Worm (Caenorhabditis elegans): ENCODE results near the gene elpc-4.

elpc-4 gene

ce11 chrIV:8044574-8044973, 27.8 kb downstream of the elpc-4 start, which contains the start of gene nhr-258:
TSS of gene nhr-258 (plus strand) at chrIV:8044938.
- no peak for TF ChIP-seq sea-1 (GFP tag; conservative IDR thresholded peaks at IDR 0.05)

ce11 chrIV:8048083-8048482, 31.3 kb downstream of the elpc-4 start:
- no peak for TF ChIP-seq sea-1 (GFP tag; conservative IDR thresholded peaks at IDR 0.05)
- no peak for TF ChIP-seq ceh-36 (tag; optimal IDR thresholded peaks at IDR 0.05)
- TF ChIP-seq ets-7 (tag; optimal IDR thresholded peaks at IDR 0.05): no peak
- TF ChIP-seq tbx-11 (GFP tag; IDR thresholded peaks at IDR 0.05): no peak
- TF ChIP-seq hmbx-1 (tag; optimal IDR thresholded peaks at IDR 0.05): no peak
- TF ChIP-seq hnd-1 (tag; optimal IDR thresholded peaks at IDR 0.05): no peak
- TF ChIP-seq scrt-1 (GFP tag; IDR thresholded peaks at IDR 0.05): no peak
- no peak for TF ChIP-seq ama-1 (optimal IDR thresholded peaks at IDR 0.05)
- TF ChIP-seq pes-1 (GFP tag; IDR thresholded peaks at IDR 0.05): no peak
- TF ChIP-seq tbx-37 (GFP tag; conservative IDR thresholded peaks at IDR 0.05): no peak
- TF ChIP-seq B0310.2 (tag; optimal IDR thresholded peaks at IDR 0.05): no peak

- TF ChIP-seq F13C5.2 (tag; optimal IDR thresholded peaks at IDR 0.05) (no peak), pes-1 (GFP tag; IDR thresholded peaks at IDR 0.05) (no peak), ceh-36 (tag; optimal IDR thresholded peaks at IDR 0.05) (no peak), ceh-13 (GFP tag; optimal IDR thresholded peaks at IDR 0.05) (no peak), sea-1 (GFP tag; conservative IDR thresholded peaks at IDR 0.05) (no peak), tra-4 (tag; optimal IDR thresholded peaks at IDR 0.05) (no peak), B0310.2 (tag; optimal IDR thresholded peaks at IDR 0.05) (no peak), tbx-37 (GFP tag; conservative IDR thresholded peaks at IDR 0.05) (no peak), flt-1 (GFP tag; IDR thresholded peaks at IDR 0.05) (no peak), hmg-4 (GFP tag; optimal IDR thresholded peaks at IDR 0.05) (no peak), tbx-11 (GFP tag; IDR thresholded peaks at IDR 0.05) (no peak), aly-1 (tag; optimal IDR thresholded peaks at IDR 0.05) (no peak), ets-7 (tag; optimal IDR thresholded peaks at IDR 0.05) (no peak), scrt-1 (GFP tag; IDR thresholded peaks at IDR 0.05) (no peak), ama-1 (optimal IDR thresholded peaks at IDR 0.05) (no peak), hmbx-1 (tag; optimal IDR thresholded peaks at IDR 0.05) (no peak)
Measured at ce11 chrIV:8052694-8053093, 35.9 kb downstream of the elpc-4 start.

- TF ChIP-seq tbx-37 (GFP tag; conservative IDR thresholded peaks at IDR 0.05): no peak
- no peak for TF ChIP-seq tra-4 (tag; optimal IDR thresholded peaks at IDR 0.05)
- TF ChIP-seq ama-1 (optimal IDR thresholded peaks at IDR 0.05): no peak
- no peak for TF ChIP-seq tbx-11 (GFP tag; IDR thresholded peaks at IDR 0.05)
- TF ChIP-seq hnd-1 (tag; optimal IDR thresholded peaks at IDR 0.05): no peak
- TF ChIP-seq flt-1 (GFP tag; IDR thresholded peaks at IDR 0.05): no peak
- no peak for TF ChIP-seq aly-1 (tag; optimal IDR thresholded peaks at IDR 0.05)
- no peak for TF ChIP-seq pes-1 (GFP tag; IDR thresholded peaks at IDR 0.05)
- TF ChIP-seq ceh-36 (tag; optimal IDR thresholded peaks at IDR 0.05): no peak
- no peak for TF ChIP-seq B0310.2 (tag; optimal IDR thresholded peaks at IDR 0.05)
- TF ChIP-seq hmbx-1 (tag; optimal IDR thresholded peaks at IDR 0.05): no peak
- TF ChIP-seq F13C5.2 (tag; optimal IDR thresholded peaks at IDR 0.05): no peak
- no peak for TF ChIP-seq scrt-1 (GFP tag; IDR thresholded peaks at IDR 0.05)
- TF ChIP-seq hmg-4 (GFP tag; optimal IDR thresholded peaks at IDR 0.05): no peak
- no peak for TF ChIP-seq ceh-13 (GFP tag; optimal IDR thresholded peaks at IDR 0.05)
- TF ChIP-seq sea-1 (GFP tag; conservative IDR thresholded peaks at IDR 0.05): no peak
Measured at ce11 chrIV:8053955-8054354, 37.2 kb downstream of the elpc-4 start.

ce11 chrIV:8061267-8061666, 44.5 kb downstream of the elpc-4 start:
- TF ChIP-seq pes-1 (GFP tag; IDR thresholded peaks at IDR 0.05) (no peak), tbx-11 (GFP tag; IDR thresholded peaks at IDR 0.05) (no peak), ama-1 (optimal IDR thresholded peaks at IDR 0.05) (no peak), flt-1 (GFP tag; IDR thresholded peaks at IDR 0.05) (no peak), ets-7 (tag; optimal IDR thresholded peaks at IDR 0.05) (no peak), B0310.2 (tag; optimal IDR thresholded peaks at IDR 0.05) (no peak), ceh-36 (tag; optimal IDR thresholded peaks at IDR 0.05) (no peak), aly-1 (tag; optimal IDR thresholded peaks at IDR 0.05) (no peak), F13C5.2 (tag; optimal IDR thresholded peaks at IDR 0.05) (no peak)

- TF ChIP-seq aly-1 (tag; optimal IDR thresholded peaks at IDR 0.05): no peak
- TF ChIP-seq tra-4 (tag; optimal IDR thresholded peaks at IDR 0.05): no peak
- no peak for TF ChIP-seq F13C5.2 (tag; optimal IDR thresholded peaks at IDR 0.05)
- no peak for TF ChIP-seq B0310.2 (tag; optimal IDR thresholded peaks at IDR 0.05)
- TF ChIP-seq hmbx-1 (tag; optimal IDR thresholded peaks at IDR 0.05): no peak
- TF ChIP-seq hmg-4 (GFP tag; optimal IDR thresholded peaks at IDR 0.05): no peak
- no peak for TF ChIP-seq ceh-36 (tag; optimal IDR thresholded peaks at IDR 0.05)
- TF ChIP-seq sea-1 (GFP tag; conservative IDR thresholded peaks at IDR 0.05): no peak
- no peak for TF ChIP-seq tbx-37 (GFP tag; conservative IDR thresholded peaks at IDR 0.05)
- TF ChIP-seq ets-7 (tag; optimal IDR thresholded peaks at IDR 0.05): no peak
- no peak for TF ChIP-seq tbx-11 (GFP tag; IDR thresholded peaks at IDR 0.05)
- TF ChIP-seq scrt-1 (GFP tag; IDR thresholded peaks at IDR 0.05): no peak
- no peak for TF ChIP-seq ceh-13 (GFP tag; optimal IDR thresholded peaks at IDR 0.05)
- no peak for TF ChIP-seq pes-1 (GFP tag; IDR thresholded peaks at IDR 0.05)
- no peak for TF ChIP-seq ama-1 (optimal IDR thresholded peaks at IDR 0.05)
- no peak for TF ChIP-seq flt-1 (GFP tag; IDR thresholded peaks at IDR 0.05)
Measured at ce11 chrIV:8062359-8062758, 45.6 kb downstream of the elpc-4 start, which contains the start of gene sax-7. TSS of gene sax-7 (plus strand) at chrIV:8062659.

- TF ChIP-seq hmg-4 (GFP tag; optimal IDR thresholded peaks at IDR 0.05) (peak; percentile 66), ets-7 (tag; optimal IDR thresholded peaks at IDR 0.05) (no peak), tbx-37 (GFP tag; conservative IDR thresholded peaks at IDR 0.05) (peak; percentile 32; the same call in 1 of the 2 replicates), pes-1 (GFP tag; IDR thresholded peaks at IDR 0.05) (no peak), scrt-1 (GFP tag; IDR thresholded peaks at IDR 0.05) (0 out of 2 replicates have a peak, but pooled peaks have one; percentile 13), aly-1 (tag; optimal IDR thresholded peaks at IDR 0.05) (peak; percentile 38), tra-4 (tag; optimal IDR thresholded peaks at IDR 0.05) (no peak), B0310.2 (tag; optimal IDR thresholded peaks at IDR 0.05) (no peak), ceh-13 (GFP tag; optimal IDR thresholded peaks at IDR 0.05) (no peak), F13C5.2 (tag; optimal IDR thresholded peaks at IDR 0.05) (peak; percentile 37), hnd-1 (tag; optimal IDR thresholded peaks at IDR 0.05) (no peak), ama-1 (optimal IDR thresholded peaks at IDR 0.05) (no peak), ceh-36 (tag; optimal IDR thresholded peaks at IDR 0.05) (no peak), hmbx-1 (tag; optimal IDR thresholded peaks at IDR 0.05) (no peak), flt-1 (GFP tag; IDR thresholded peaks at IDR 0.05) (no peak), tbx-11 (GFP tag; IDR thresholded peaks at IDR 0.05) (0 out of 2 replicates have a peak, but pooled peaks have one; percentile 12), sea-1 (GFP tag; conservative IDR thresholded peaks at IDR 0.05) (no peak)
Measured at ce11 chrIV:8066598-8066997, 49.8 kb downstream of the elpc-4 start.
